Worm (Caenorhabditis elegans): ENCODE results near the gene swsn-7.

- TF ChIP-seq unc-62 (GFP tag; optimal IDR thresholded peaks at IDR 0.05) = no peak
- TF ChIP-seq snpc-4 (tag; optimal IDR thresholded peaks at IDR 0.05) = no peak
- no peak for TF ChIP-seq ztf-11 (tag; optimal IDR thresholded peaks at IDR 0.05)
- TF ChIP-seq elt-3 (tag; optimal IDR thresholded peaks at IDR 0.05) = no peak
- TF ChIP-seq nhr-237 (tag; optimal IDR thresholded peaks at IDR 0.05) = no peak
- no peak for TF ChIP-seq nhr-28 (tag; optimal IDR thresholded peaks at IDR 0.05)
Observed at ce11 chrII:7984071-7984470, 43.5 kb downstream of the swsn-7 start.

Measured in whole organism, mixed stage, embryonic.